Worm (Caenorhabditis elegans) whole organism, L2 larva: ENCODE data around the gene C56A3.4.

ENCODE experiments used
- R02D3.7 ChIP-seq: fragments of 150-350 bp; optimal IDR thresholded peaks from 2 replicates; lab custom pipeline; 2014; ENCODE audit warnings: missing biosample characterization, missing genetic modification characterization
- ZK546.5 ChIP-seq: sonication (generic microtip); optimal IDR thresholded peaks from 2 replicates; lab custom pipeline; 2017; ENCODE audit warnings: missing biosample characterization, missing genetic modification characterization
- alr-1 ChIP-seq: fragments of 150-350 bp; optimal IDR thresholded peaks from 2 replicates; lab custom pipeline; 2014; ENCODE audit warnings: missing biosample characterization, missing genetic modification characterization
- blmp-1 ChIP-seq: sonication (generic microtip); optimal IDR thresholded peaks from 2 replicates; lab custom pipeline; 2017; ENCODE audit warnings: missing genetic modification characterization, mild to moderate bottlenecking, missing compliant biosample characterization, antibody characterized with exemption, moderate library complexity; ENCODE audit not compliant: insufficient read depth
- ceh-16 ChIP-seq: fragments of 150-350 bp; optimal IDR thresholded peaks from 2 replicates; lab custom pipeline; 2014; ENCODE audit warnings: missing biosample characterization, missing genetic modification characterization
- ceh-82 ChIP-seq: fragments of 150-350 bp; optimal IDR thresholded peaks from 2 replicates; lab custom pipeline; 2014; ENCODE audit warnings: missing biosample characterization, missing genetic modification characterization
- crh-2 ChIP-seq: sonication (generic microtip); optimal IDR thresholded peaks from 2 replicates; lab custom pipeline; 2017; ENCODE audit warnings: missing biosample characterization, missing genetic modification characterization
- dmd-4 ChIP-seq: sonication (generic microtip); optimal IDR thresholded peaks from 2 replicates; lab custom pipeline; 2017; ENCODE audit warnings: missing biosample characterization, missing genetic modification characterization
- egl-27 ChIP-seq: sonication (generic microtip); optimal IDR thresholded peaks from 3 replicates; lab custom pipeline; 2017; ENCODE audit warnings: missing biosample characterization, missing genetic modification reagents, missing genetic modification characterization
- elt-1 ChIP-seq: fragments of 150-350 bp; optimal IDR thresholded peaks from 2 replicates; lab custom pipeline; 2014; ENCODE audit warnings: missing biosample characterization, missing genetic modification characterization
- elt-3 ChIP-seq: sonication (generic microtip); optimal IDR thresholded peaks from 2 replicates; lab custom pipeline; 2017; ENCODE audit warnings: missing biosample characterization, missing genetic modification characterization
- fos-1 ChIP-seq: fragments of 150-350 bp; optimal IDR thresholded peaks from 2 replicates; lab custom pipeline; 2014; ENCODE audit warnings: missing biosample characterization, missing genetic modification characterization
- gmeb-1 ChIP-seq: fragments of 150-350 bp; optimal IDR thresholded peaks from 2 replicates; lab custom pipeline; 2014; ENCODE audit warnings: missing biosample characterization, missing genetic modification characterization
- lin-39 ChIP-seq: fragments of 150-350 bp; optimal IDR thresholded peaks from 2 replicates; lab custom pipeline; 2014; ENCODE audit warnings: missing biosample characterization, missing genetic modification reagents, missing genetic modification characterization
- nhr-10 ChIP-seq: sonication (generic microtip); optimal IDR thresholded peaks from 2 replicates; lab custom pipeline; 2017; ENCODE audit warnings: missing biosample characterization, missing genetic modification characterization
- nhr-11 ChIP-seq: fragments of 150-350 bp; optimal IDR thresholded peaks from 2 replicates; lab custom pipeline; 2014; ENCODE audit warnings: missing biosample characterization, missing genetic modification characterization
- nhr-12 ChIP-seq: fragments of 150-350 bp; optimal IDR thresholded peaks from 2 replicates; lab custom pipeline; 2014; ENCODE audit warnings: missing biosample characterization, missing genetic modification characterization
- nhr-21 ChIP-seq: fragments of 150-350 bp; optimal IDR thresholded peaks from 2 replicates; lab custom pipeline; 2014; ENCODE audit warnings: missing biosample characterization, missing genetic modification characterization
- nhr-23 ChIP-seq: fragments of 150-350 bp; optimal IDR thresholded peaks from 2 replicates; lab custom pipeline; 2014; ENCODE audit warnings: missing biosample characterization, missing genetic modification reagents, missing genetic modification characterization
- nhr-237 ChIP-seq: fragments of 150-350 bp; optimal IDR thresholded peaks from 2 replicates; lab custom pipeline; 2014; ENCODE audit warnings: missing biosample characterization, missing genetic modification characterization
- nhr-25 ChIP-seq: fragments of 150-350 bp; sonication (generic microtip); optimal IDR thresholded peaks from 3 replicates; lab custom pipeline; 2014; ENCODE audit warnings: missing biosample characterization, missing genetic modification characterization
- nhr-6 ChIP-seq: fragments of 150-350 bp; optimal IDR thresholded peaks from 2 replicates; lab custom pipeline; 2014; ENCODE audit warnings: missing biosample characterization, missing genetic modification characterization
- nhr-77 ChIP-seq: fragments of 150-350 bp; optimal IDR thresholded peaks from 2 replicates; lab custom pipeline; 2014; ENCODE audit warnings: missing biosample characterization, missing genetic modification characterization
- peb-1 ChIP-seq: fragments of 150-350 bp; optimal IDR thresholded peaks from 2 replicates; lab custom pipeline; 2014; ENCODE audit warnings: missing biosample characterization, missing genetic modification characterization
- skn-1 ChIP-seq: sonication (generic microtip); optimal IDR thresholded peaks from 2 replicates; lab custom pipeline; 2017; ENCODE audit warnings: missing biosample characterization, missing genetic modification characterization
- sma-3 ChIP-seq: sonication (generic microtip); optimal IDR thresholded peaks from 2 replicates; lab custom pipeline; 2016; ENCODE audit warnings: missing genetic modification reagents, missing genetic modification characterization, missing compliant biosample characterization
- snpc-4 ChIP-seq: fragments of 150-350 bp; optimal IDR thresholded peaks from 2 replicates; lab custom pipeline; 2014; ENCODE audit warnings: missing biosample characterization, missing genetic modification characterization
- unc-39 ChIP-seq: fragments of 150-350 bp; optimal IDR thresholded peaks from 2 replicates; lab custom pipeline; 2014; ENCODE audit warnings: missing biosample characterization, missing genetic modification characterization
- unc-62 ChIP-seq: fragments of 150-350 bp; optimal IDR thresholded peaks from 2 replicates; lab custom pipeline; 2014; ENCODE audit warnings: missing biosample characterization, missing genetic modification reagents, missing genetic modification characterization
- zag-1 ChIP-seq: fragments of 150-350 bp; optimal IDR thresholded peaks from 2 replicates; lab custom pipeline; 2014; ENCODE audit warnings: missing biosample characterization, missing genetic modification characterization
- ztf-11 ChIP-seq: sonication (generic microtip); optimal IDR thresholded peaks from 2 replicates; lab custom pipeline; 2017; ENCODE audit warnings: missing biosample characterization, missing genetic modification characterization
- ztf-4 ChIP-seq: fragments of 150-350 bp; optimal IDR thresholded peaks from 2 replicates; lab custom pipeline; 2014; ENCODE audit warnings: missing biosample characterization, missing genetic modification characterization

The C56A3.4 gene

DNA sequence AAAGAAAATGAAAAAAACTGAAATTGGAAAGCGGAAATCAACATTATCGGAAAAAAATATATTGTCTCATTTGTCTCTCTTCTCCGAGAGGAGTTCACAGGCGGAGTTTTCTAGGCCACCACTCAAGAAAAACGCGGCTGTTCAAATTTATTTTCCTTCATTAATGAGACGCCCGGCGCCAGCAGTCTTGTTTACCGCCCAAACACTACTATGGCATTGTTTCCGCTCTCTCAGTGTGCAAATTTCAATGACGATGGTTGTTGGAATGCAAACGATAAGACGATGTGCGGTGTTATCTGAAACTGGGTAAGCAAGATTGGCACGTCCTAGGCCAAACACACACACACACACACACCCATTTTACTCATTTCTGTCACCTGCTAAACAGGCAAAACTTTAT is 5.2 kb upstream of the C56A3.4 start, which contains the start of gene cav-2 (continued):
- TF ChIP-seq blmp-1 (tag; lab: Kevin White, UChicago) (no peak), ZK546.5 (tag; lab: Kevin White, UChicago) (no peak), dmd-4 (no peak), nhr-25 (peak; percentile 72), nhr-237 (tag; lab: Kevin White, UChicago) (no peak), skn-1 (tag; lab: Kevin White, UChicago) (no peak), egl-27 (tag; lab: Kevin White, UChicago) (peak; percentile 36), nhr-23 (no peak), ztf-11 (tag; lab: Kevin White, UChicago) (no peak), elt-1 (tag; lab: Kevin White, UChicago) (no peak)

ce11 chrV:13556297-13556696 is 4.7 kb upstream of the C56A3.4 start, which contains the start of gene C56A3.6:
C56A3.6 (minus strand) TSS chrV:13556397.
- TF ChIP-seq snpc-4 (tag; lab: Kevin White, UChicago) (no peak), skn-1 (tag; lab: Kevin White, UChicago) (no peak), elt-3 (tag; lab: Kevin White, UChicago) (no peak), ztf-11 (tag; lab: Kevin White, UChicago) (no peak), nhr-6 (tag; lab: Kevin White, UChicago) (no peak)

DNA sequence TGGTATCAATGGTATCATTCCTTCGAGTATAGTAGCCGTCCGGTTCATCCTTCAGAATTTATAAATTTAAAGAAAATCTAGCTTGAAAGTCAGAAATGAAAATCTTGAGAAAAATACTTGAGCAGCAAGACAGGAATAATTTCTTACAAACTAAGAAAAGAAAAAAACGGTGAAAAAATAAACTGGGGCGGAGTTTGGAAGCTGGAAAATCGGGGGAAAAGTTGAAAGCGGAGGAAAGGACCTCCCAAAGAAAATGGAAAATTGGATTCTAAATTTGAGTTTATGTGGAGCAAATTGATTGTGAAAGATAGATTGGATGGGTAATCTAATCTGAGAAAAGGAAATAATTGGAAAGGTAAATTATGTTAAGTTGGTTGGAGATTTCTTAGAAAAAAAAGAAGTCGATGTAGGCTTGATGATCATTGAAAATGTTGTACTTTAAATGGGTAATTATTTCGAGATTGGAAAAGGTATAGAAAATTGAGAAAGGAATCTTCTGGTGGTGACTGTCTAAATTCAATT is 15.4 kb downstream of the C56A3.4 start, which contains the start of gene frpr-5:
Gene frpr-5 (minus strand): TSS at position 51 of the 522 bp plus-strand sequence.
- TF ChIP-seq nhr-12 (no peak), blmp-1 (tag; lab: Kevin White, UChicago) (no peak), nhr-23 (no peak), elt-3 (tag; lab: Kevin White, UChicago) (no peak), ceh-16 (tag; lab: Kevin White, UChicago) (no peak), egl-27 (tag; lab: Kevin White, UChicago) (no peak), unc-62 (GFP tag; lab: Kevin White, UChicago) (no peak), nhr-77 (no peak), dmd-4 (no peak), ztf-4 (tag; lab: Kevin White, UChicago) (no peak), sma-3 (GFP tag; lab: Kevin White, UChicago) (no peak), R02D3.7 (no peak), lin-39 (tag; lab: Kevin White, UChicago) (no peak), zag-1 (no peak), nhr-237 (tag; lab: Kevin White, UChicago) (no peak), skn-1 (tag; lab: Kevin White, UChicago) (no peak), peb-1 (tag; lab: Kevin White, UChicago) (no peak), crh-2 (tag; lab: Kevin White, UChicago) (no peak)

ce11 chrV:13532469-13532868 is 19.1 kb downstream of the C56A3.4 start:
- no peak for TF ChIP-seq ceh-16 (tag; lab: Kevin White, UChicago)
- TF ChIP-seq nhr-21 = no peak
- TF ChIP-seq nhr-10 (tag; lab: Kevin White, UChicago) = no peak
- TF ChIP-seq egl-27 (tag; lab: Kevin White, UChicago) = no peak
- TF ChIP-seq blmp-1 (tag; lab: Kevin White, UChicago) = no peak
- TF ChIP-seq elt-3 (tag; lab: Kevin White, UChicago) = no peak
- no peak for TF ChIP-seq ceh-82 (tag; lab: Kevin White, UChicago)
- TF ChIP-seq unc-39 (tag; lab: Kevin White, UChicago) = no peak
- TF ChIP-seq nhr-12 = no peak
- TF ChIP-seq alr-1 (tag; lab: Kevin White, UChicago) = no peak
- TF ChIP-seq ZK546.5 (tag; lab: Kevin White, UChicago) = no peak
- no peak for TF ChIP-seq gmeb-1
- TF ChIP-seq unc-62 (GFP tag; lab: Kevin White, UChicago) = no peak
- TF ChIP-seq nhr-11 (tag; lab: Kevin White, UChicago) = no peak
- TF ChIP-seq nhr-237 (tag; lab: Kevin White, UChicago) = no peak
- TF ChIP-seq ztf-11 (tag; lab: Kevin White, UChicago) = no peak
- TF ChIP-seq, all 48 proteins: peak for 0

DNA sequence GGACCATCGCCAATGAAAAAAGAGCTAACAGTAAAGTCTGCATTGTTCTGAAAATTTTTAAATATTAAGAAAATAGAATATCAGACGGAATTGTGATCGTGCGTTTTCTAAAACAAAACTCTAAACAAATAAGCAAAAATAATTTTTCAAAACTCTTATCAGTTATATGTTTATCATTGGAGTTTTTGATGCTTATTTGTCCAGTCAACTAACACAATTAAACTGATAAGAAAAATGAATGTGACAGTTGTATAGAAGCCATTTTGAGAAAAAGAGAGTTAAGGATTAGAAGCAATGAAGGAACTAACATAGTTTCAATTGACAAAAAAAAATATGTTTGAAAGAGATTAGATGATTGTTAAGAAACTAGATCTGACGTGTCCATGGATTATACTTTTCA is 20.9 kb downstream of the C56A3.4 start, which contains the start of gene ttr-44:
Gene ttr-44 (minus strand): TSS at position 47 of the 400 bp plus-strand sequence.
- TF ChIP-seq egl-27 (tag; lab: Kevin White, UChicago) = no peak
- TF ChIP-seq nhr-10 (tag; lab: Kevin White, UChicago) = no peak
- peak; percentile 93 for TF ChIP-seq fos-1 (tag; lab: Kevin White, UChicago)
